Worm (Caenorhabditis elegans): ENCODE data around the gene C34F6.1.
A peak's percentile ranks its signal among the peaks of the same experiment; 100 is the strongest.

- TF ChIP-seq mel-28 (tag; optimal IDR thresholded peaks at IDR 0.05; ENCODE audit: borderline replicate concordance) (no peak), B0035.1 (tag; optimal IDR thresholded peaks at IDR 0.05) (peak; percentile 32), hmg-1.2 (GFP tag; IDR thresholded peaks at IDR 0.05) (peak; percentile 98), D2030.7 (GFP tag; IDR thresholded peaks at IDR 0.05) (no peak), pha-4 (tag; optimal IDR thresholded peaks at IDR 0.05) (peak; percentile 61), rcor-1 (GFP tag; IDR thresholded peaks at IDR 0.05) (no peak), attf-6 (GFP tag; IDR thresholded peaks at IDR 0.05) (no peak), F23B12.7 (tag; optimal IDR thresholded peaks at IDR 0.05; ENCODE audit: insufficient read depth) (no peak)
Measured at ce11 chrX:11206953-11207352, 10.3 kb upstream of the C34F6.1 start, which contains the start of gene hst-2.
